Worm (Caenorhabditis elegans) whole organism, L2 larva: ENCODE measurements around the gene Y49F6B.2.

ENCODE experiments used
- C34F6.9 ChIP-seq: fragments of 150-350 bp; optimal IDR thresholded peaks from 2 replicates; lab custom pipeline; 2014; ENCODE audit warnings: missing biosample characterization, missing genetic modification characterization
- R02D3.7 ChIP-seq: fragments of 150-350 bp; optimal IDR thresholded peaks from 2 replicates; lab custom pipeline; 2014; ENCODE audit warnings: missing biosample characterization, missing genetic modification characterization
- Y55F3AM.14 ChIP-seq: fragments of 200-800 bp; sonication (Bioruptor generic); optimal IDR thresholded peaks from 2 replicates; lab custom pipeline; 2018; ENCODE audit warnings: mild to moderate bottlenecking, missing genetic modification characterization, missing compliant biosample characterization
- ZK546.5 ChIP-seq: sonication (generic microtip); optimal IDR thresholded peaks from 2 replicates; lab custom pipeline; 2017; ENCODE audit warnings: missing biosample characterization, missing genetic modification characterization
- aly-2 ChIP-seq: fragments of 150-350 bp; optimal IDR thresholded peaks from 2 replicates; lab custom pipeline; 2014; ENCODE audit warnings: missing biosample characterization, missing genetic modification characterization
- ama-1 ChIP-seq: fragments of 150-350 bp; optimal IDR thresholded peaks from 2 replicates; lab custom pipeline; 2018; ENCODE audit warnings: inconsistent platforms
- blmp-1 ChIP-seq: sonication (generic microtip); optimal IDR thresholded peaks from 2 replicates; lab custom pipeline; 2017; ENCODE audit warnings: missing genetic modification characterization, mild to moderate bottlenecking, missing compliant biosample characterization, antibody characterized with exemption, moderate library complexity; ENCODE audit not compliant: insufficient read depth
- ceh-16 ChIP-seq: fragments of 150-350 bp; optimal IDR thresholded peaks from 2 replicates; lab custom pipeline; 2014; ENCODE audit warnings: missing biosample characterization, missing genetic modification characterization
- crh-2 ChIP-seq: sonication (generic microtip); optimal IDR thresholded peaks from 2 replicates; lab custom pipeline; 2017; ENCODE audit warnings: missing biosample characterization, missing genetic modification characterization
- elt-3 ChIP-seq: sonication (generic microtip); optimal IDR thresholded peaks from 2 replicates; lab custom pipeline; 2017; ENCODE audit warnings: missing biosample characterization, missing genetic modification characterization
- fos-1 ChIP-seq: fragments of 150-350 bp; optimal IDR thresholded peaks from 2 replicates; lab custom pipeline; 2014; ENCODE audit warnings: missing biosample characterization, missing genetic modification characterization
- gmeb-1 ChIP-seq: fragments of 150-350 bp; optimal IDR thresholded peaks from 2 replicates; lab custom pipeline; 2014; ENCODE audit warnings: missing biosample characterization, missing genetic modification characterization
- lin-13 ChIP-seq: fragments of 150-350 bp; optimal IDR thresholded peaks from 2 replicates; lab custom pipeline; 2014; ENCODE audit warnings: missing biosample characterization, missing genetic modification reagents, missing genetic modification characterization
- lin-39 ChIP-seq: fragments of 150-350 bp; optimal IDR thresholded peaks from 2 replicates; lab custom pipeline; 2014; ENCODE audit warnings: missing biosample characterization, missing genetic modification reagents, missing genetic modification characterization
- lsy-2 ChIP-seq, 2 experiments: fragments of 150-350 bp in 1 of 2; sonication (generic microtip) in 1 of 2; optimal IDR thresholded peaks; 2 replicates each; lab custom pipeline; 2014 to 2017; ENCODE audit warnings: missing biosample characterization in 2 of 2, missing genetic modification characterization in 2 of 2
- mbf-1 ChIP-seq: sonication (generic microtip); optimal IDR thresholded peaks from 2 replicates; lab custom pipeline; 2017; ENCODE audit warnings: missing biosample characterization, missing genetic modification characterization
- mdl-1 ChIP-seq, 2 experiments: fragments of 150-350 bp in 1 of 2; sonication (generic microtip) in 1 of 2; optimal IDR thresholded peaks; 2 replicates each; lab custom pipeline; 2017; ENCODE audit warnings: missing biosample characterization in 2 of 2, missing genetic modification characterization in 2 of 2
- nhr-10 ChIP-seq: sonication (generic microtip); optimal IDR thresholded peaks from 2 replicates; lab custom pipeline; 2017; ENCODE audit warnings: missing biosample characterization, missing genetic modification characterization
- nhr-11 ChIP-seq: fragments of 150-350 bp; optimal IDR thresholded peaks from 2 replicates; lab custom pipeline; 2014; ENCODE audit warnings: missing biosample characterization, missing genetic modification characterization
- nhr-12 ChIP-seq: fragments of 150-350 bp; optimal IDR thresholded peaks from 2 replicates; lab custom pipeline; 2014; ENCODE audit warnings: missing biosample characterization, missing genetic modification characterization
- nhr-129 ChIP-seq: fragments of 150-350 bp; optimal IDR thresholded peaks from 2 replicates; lab custom pipeline; 2014; ENCODE audit warnings: missing biosample characterization, missing genetic modification characterization
- nhr-21 ChIP-seq: fragments of 150-350 bp; optimal IDR thresholded peaks from 2 replicates; lab custom pipeline; 2014; ENCODE audit warnings: missing biosample characterization, missing genetic modification characterization
- nhr-23 ChIP-seq: fragments of 150-350 bp; optimal IDR thresholded peaks from 2 replicates; lab custom pipeline; 2014; ENCODE audit warnings: missing biosample characterization, missing genetic modification reagents, missing genetic modification characterization
- nhr-237 ChIP-seq: fragments of 150-350 bp; optimal IDR thresholded peaks from 2 replicates; lab custom pipeline; 2014; ENCODE audit warnings: missing biosample characterization, missing genetic modification characterization
- nhr-6 ChIP-seq: fragments of 150-350 bp; optimal IDR thresholded peaks from 2 replicates; lab custom pipeline; 2014; ENCODE audit warnings: missing biosample characterization, missing genetic modification characterization
- nhr-77 ChIP-seq: fragments of 150-350 bp; optimal IDR thresholded peaks from 2 replicates; lab custom pipeline; 2014; ENCODE audit warnings: missing biosample characterization, missing genetic modification characterization
- sem-4 ChIP-seq: fragments of 150-350 bp; optimal IDR thresholded peaks from 2 replicates; lab custom pipeline; 2014; ENCODE audit warnings: missing biosample characterization, missing genetic modification reagents, missing genetic modification characterization
- skn-1 ChIP-seq: sonication (generic microtip); optimal IDR thresholded peaks from 2 replicates; lab custom pipeline; 2017; ENCODE audit warnings: missing biosample characterization, missing genetic modification characterization
- sma-3 ChIP-seq: sonication (generic microtip); optimal IDR thresholded peaks from 2 replicates; lab custom pipeline; 2016; ENCODE audit warnings: missing genetic modification reagents, missing genetic modification characterization, missing compliant biosample characterization
- sma-9 ChIP-seq, 2 experiments: fragments of 150-350 bp in 1 of 2; sonication (generic microtip) in 1 of 2; optimal IDR thresholded peaks; 2 replicates each; lab custom pipeline; 2014 to 2016; ENCODE audit warnings: missing genetic modification characterization in 2 of 2, mild to moderate bottlenecking in 1 of 2, missing biosample characterization in 1 of 2, missing compliant biosample characterization in 1 of 2, missing genetic modification reagents in 1 of 2, moderate library complexity in 1 of 2
- snpc-4 ChIP-seq: fragments of 150-350 bp; optimal IDR thresholded peaks from 2 replicates; lab custom pipeline; 2014; ENCODE audit warnings: missing biosample characterization, missing genetic modification characterization
- unc-39 ChIP-seq: fragments of 150-350 bp; optimal IDR thresholded peaks from 2 replicates; lab custom pipeline; 2014; ENCODE audit warnings: missing biosample characterization, missing genetic modification characterization
- unc-62 ChIP-seq: fragments of 150-350 bp; optimal IDR thresholded peaks from 2 replicates; lab custom pipeline; 2014; ENCODE audit warnings: missing biosample characterization, missing genetic modification reagents, missing genetic modification characterization
- zag-1 ChIP-seq: fragments of 150-350 bp; optimal IDR thresholded peaks from 2 replicates; lab custom pipeline; 2014; ENCODE audit warnings: missing biosample characterization, missing genetic modification characterization
- ztf-1 ChIP-seq: fragments of 200-800 bp; sonication (Bioruptor generic); conservative IDR thresholded peaks from 2 replicates; pipeline ENCODE4 v1.3.6; 2022; ENCODE audit warnings: missing genetic modification characterization, missing compliant biosample characterization
- ztf-4 ChIP-seq: fragments of 150-350 bp; optimal IDR thresholded peaks from 2 replicates; lab custom pipeline; 2014; ENCODE audit warnings: missing biosample characterization, missing genetic modification characterization

The Y49F6B.2 gene

DNA sequence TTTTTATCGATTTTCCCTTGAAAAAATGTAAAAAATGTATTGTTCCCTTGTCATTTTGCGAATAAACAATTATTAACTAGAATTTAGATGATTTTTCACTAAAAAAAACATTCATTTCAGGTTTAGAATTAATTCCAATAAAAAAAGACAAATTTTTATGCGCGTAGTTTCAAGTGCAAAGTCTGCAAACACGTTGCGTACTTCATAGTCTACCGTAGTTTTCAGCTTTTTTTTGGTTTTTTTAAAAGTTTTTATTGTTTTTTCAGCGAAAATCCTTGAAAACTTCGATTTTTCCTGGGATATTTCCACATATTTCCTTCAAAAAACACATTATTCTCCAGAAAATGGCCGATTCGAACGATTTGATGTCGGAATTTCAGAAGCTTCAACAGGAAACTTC lies 49.2 kb upstream of the Y49F6B.2 start, which contains the start of gene C16C8.11:
Gene C16C8.11, plus strand, starts transcription at position 188 of the 400 bp plus-strand sequence.
- no peak for TF ChIP-seq nhr-11 (tag; lab: Kevin White, UChicago)
- no peak for TF ChIP-seq ztf-1 (GFP tag; lab: Robert Waterston, UW)
- TF ChIP-seq elt-3 (tag; lab: Kevin White, UChicago), result no peak
- no peak for TF ChIP-seq nhr-6 (tag; lab: Kevin White, UChicago)
- TF ChIP-seq sma-9 (GFP tag; optimal IDR thresholded peaks at IDR 0.05; lab: Kevin White, UChicago), result no peak
- no peak for TF ChIP-seq sma-9 (tag; optimal IDR thresholded peaks at IDR 0.05; lab: Kevin White, UChicago)
- TF ChIP-seq skn-1 (tag; lab: Kevin White, UChicago), result no peak
- TF ChIP-seq nhr-21 (tag; lab: Kevin White, UChicago), result no peak
- no peak for TF ChIP-seq ceh-16

ce11 chrII:3458209-3458608 lies 44.6 kb upstream of the Y49F6B.2 start, which contains the start of the genes C16C8.26 and C16C8.19:
C16C8.26 (minus strand) TSS chrII:3458309.
C16C8.19 (plus strand) TSS chrII:3458487.
- TF ChIP-seq sem-4 (tag; lab: Kevin White, UChicago) (no peak), unc-62 (GFP tag; lab: Kevin White, UChicago) (no peak), sma-3 (no peak), mdl-1 (tag; optimal IDR thresholded peaks at IDR 0.05; lab: Kevin White, UChicago) (no peak), lin-13 (GFP tag; lab: Kevin White, UChicago) (no peak)

DNA sequence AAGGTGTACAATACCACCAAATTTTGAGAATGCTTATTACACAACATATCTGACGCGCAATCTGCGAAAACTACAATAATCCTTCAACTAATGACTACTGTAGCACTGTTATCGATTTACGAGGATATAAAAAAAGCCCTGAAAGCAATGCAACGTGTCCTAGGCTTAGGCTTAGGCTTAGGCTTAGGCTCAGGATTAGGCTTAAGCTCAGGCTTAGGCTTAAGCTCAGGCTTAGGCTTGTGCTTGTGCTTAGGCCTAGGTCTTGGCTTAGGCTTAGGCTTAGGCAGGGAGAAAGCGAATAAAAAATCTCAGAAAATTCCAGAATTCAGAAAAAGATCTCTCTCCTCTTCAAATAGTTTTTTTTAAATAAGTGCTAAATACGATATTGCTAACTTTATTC lies 43.6 kb upstream of the Y49F6B.2 start:
- TF ChIP-seq skn-1 (tag; lab: Kevin White, UChicago) (no peak), ceh-16 (no peak), unc-39 (tag; lab: Kevin White, UChicago) (no peak), zag-1 (tag; lab: Kevin White, UChicago) (no peak), blmp-1 (no peak), ama-1 (no peak), ztf-4 (tag; lab: Kevin White, UChicago) (no peak), nhr-237 (tag; lab: Kevin White, UChicago) (no peak), mbf-1 (tag; lab: Kevin White, UChicago) (no peak)

DNA sequence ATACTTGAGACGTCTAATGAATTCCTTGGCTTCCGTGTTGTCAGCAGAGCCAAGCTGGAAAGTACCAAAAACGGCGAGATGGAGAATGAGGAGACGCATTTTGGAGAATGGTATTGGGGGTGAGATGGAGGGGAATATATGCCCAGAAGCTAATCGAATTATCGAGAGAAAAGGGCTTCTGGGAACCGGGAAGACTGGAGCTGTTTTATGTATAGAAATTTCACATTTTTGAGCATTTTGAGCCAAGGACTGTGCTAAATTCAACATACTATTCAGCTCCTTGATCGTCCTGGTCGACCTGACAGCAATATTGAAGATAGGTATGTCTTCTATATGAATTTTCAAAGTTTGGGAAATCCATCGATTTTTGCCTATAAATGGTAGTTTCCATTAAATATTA lies 42.7 kb upstream of the Y49F6B.2 start, which contains the start of gene C16C8.7:
Gene C16C8.7, minus strand, starts transcription at position 101 of the 400 bp plus-strand sequence.
- TF ChIP-seq unc-62 (GFP tag; lab: Kevin White, UChicago), result no peak
- no peak for TF ChIP-seq gmeb-1
- TF ChIP-seq fos-1 (tag; lab: Kevin White, UChicago), result no peak
- no peak for TF ChIP-seq nhr-129 (tag; lab: Kevin White, UChicago)
- no peak for TF ChIP-seq nhr-11 (tag; lab: Kevin White, UChicago)
- TF ChIP-seq lin-39 (tag; lab: Kevin White, UChicago), result no peak
- no peak for TF ChIP-seq elt-3 (tag; lab: Kevin White, UChicago)
- TF ChIP-seq nhr-6 (tag; lab: Kevin White, UChicago), result no peak
- no peak for TF ChIP-seq R02D3.7 (tag; lab: Kevin White, UChicago)
- no peak for TF ChIP-seq ztf-4 (tag; lab: Kevin White, UChicago)
- no peak for TF ChIP-seq snpc-4 (tag; lab: Kevin White, UChicago)
- TF ChIP-seq ZK546.5, result no peak
- no peak for TF ChIP-seq C34F6.9 (tag; lab: Kevin White, UChicago)
- no peak for TF ChIP-seq lsy-2 (tag; optimal IDR thresholded peaks at IDR 0.05; lab: Kevin White, UChicago)
- TF ChIP-seq mdl-1 (tag; optimal IDR thresholded peaks at IDR 0.05; lab: Kevin White, UChicago), result no peak
- no peak for TF ChIP-seq nhr-21 (tag; lab: Kevin White, UChicago)
- no peak for TF ChIP-seq sma-9 (GFP tag; optimal IDR thresholded peaks at IDR 0.05; lab: Kevin White, UChicago)
- no peak for TF ChIP-seq sma-9 (tag; optimal IDR thresholded peaks at IDR 0.05; lab: Kevin White, UChicago)
- TF ChIP-seq sem-4 (tag; lab: Kevin White, UChicago), result no peak
- no peak for TF ChIP-seq sma-3
- TF ChIP-seq, all 48 proteins: peak for 0

ce11 chrII:3461586-3461985 lies 41.2 kb upstream of the Y49F6B.2 start, which contains the start of gene C16C8.8:
C16C8.8 (minus strand) TSS chrII:3461686.
- TF ChIP-seq ZK546.5, result no peak
- no peak for TF ChIP-seq lin-39 (tag; lab: Kevin White, UChicago)
- no peak for TF ChIP-seq crh-2 (tag; lab: Kevin White, UChicago)
- no peak for TF ChIP-seq nhr-10
- TF ChIP-seq nhr-11 (tag; lab: Kevin White, UChicago), result no peak

DNA sequence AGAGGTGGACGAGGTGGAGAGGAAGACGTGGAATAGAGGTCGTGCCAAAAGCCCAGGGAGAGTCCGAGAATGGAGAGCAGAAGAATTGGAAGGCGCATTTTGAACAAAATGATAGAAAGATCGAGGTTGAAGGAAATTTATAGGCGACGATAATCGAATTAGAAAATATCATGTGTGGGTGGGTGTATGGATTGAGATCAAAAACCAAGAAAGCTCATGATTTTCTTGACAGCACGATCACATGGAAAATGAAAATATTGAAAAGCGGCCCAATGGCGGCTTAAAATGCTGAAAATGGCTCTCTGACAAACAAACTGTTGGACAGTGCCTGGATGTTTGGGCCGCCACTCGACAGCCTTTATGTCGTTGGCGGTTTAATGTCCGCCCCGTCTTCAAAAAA lies 39.7 kb upstream of the Y49F6B.2 start, which contains the start of gene C16C8.9:
Gene C16C8.9, minus strand, starts transcription at position 101 of the 400 bp plus-strand sequence.
- TF ChIP-seq ceh-16 (no peak), nhr-11 (tag; lab: Kevin White, UChicago) (no peak), nhr-77 (no peak), elt-3 (tag; lab: Kevin White, UChicago) (no peak), nhr-23 (tag; lab: Kevin White, UChicago) (no peak), unc-39 (tag; lab: Kevin White, UChicago) (no peak), sma-3 (no peak), unc-62 (GFP tag; lab: Kevin White, UChicago) (no peak), nhr-237 (tag; lab: Kevin White, UChicago) (no peak), ZK546.5 (no peak), nhr-12 (no peak), aly-2 (tag; lab: Kevin White, UChicago) (no peak), Y55F3AM.14 (GFP tag; lab: Kevin White, UChicago) (no peak), skn-1 (tag; lab: Kevin White, UChicago) (no peak), nhr-10 (no peak), C34F6.9 (tag; lab: Kevin White, UChicago) (no peak)
